Fruit fly (Drosophila melanogaster) whole organism, embryonic: ENCODE measurements around the gene CG13028.

Experiments
- Atf3 ChIP-seq: fragments of 200-800 bp; sonication (Bioruptor generic); optimal IDR thresholded peaks from 3 replicates; lab custom pipeline; 2016; ENCODE audit warnings: missing biosample characterization, missing genetic modification characterization
- BtbVII ChIP-seq: fragments of 200-800 bp; sonication (Bioruptor generic); optimal IDR thresholded peaks from 3 replicates; lab custom pipeline; 2017; ENCODE audit warnings: missing biosample characterization, mild to moderate bottlenecking, missing genetic modification characterization
- CG10209 ChIP-seq: fragments of 200-800 bp; sonication (Bioruptor generic); optimal IDR thresholded peaks from 3 replicates; lab custom pipeline; 2017; ENCODE audit warnings: missing biosample characterization, mild to moderate bottlenecking, missing genetic modification characterization, missing genetic modification reagents
- CG10321 ChIP-seq: fragments of 200-800 bp; sonication (Bioruptor generic); IDR thresholded peaks from 2 replicates; pipeline ENCODE4 v1.3.6; 2022; ENCODE audit warnings: missing biosample characterization, missing genetic modification characterization
- CG10979 ChIP-seq: fragments of 200-800 bp; sonication (Bioruptor generic); optimal IDR thresholded peaks from 2 replicates; lab custom pipeline; 2018; ENCODE audit warnings: missing biosample characterization, mild to moderate bottlenecking, missing genetic modification characterization, moderate library complexity
- CG11560 ChIP-seq: fragments of 200-800 bp; sonication (Bioruptor generic); IDR thresholded peaks from 3 replicates; pipeline ENCODE4 v1.3.6; 2022; ENCODE audit warnings: missing biosample characterization, missing genetic modification characterization
- CG11695 ChIP-seq: fragments of 200-800 bp; sonication (Bioruptor generic); IDR thresholded peaks from 3 replicates; pipeline ENCODE4 v1.3.6; 2022; ENCODE audit warnings: missing biosample characterization, missing genetic modification characterization
- CG13424 ChIP-seq: fragments of 200-800 bp; sonication (Bioruptor generic); optimal IDR thresholded peaks from 2 replicates; lab custom pipeline; 2019; ENCODE audit warnings: missing biosample characterization, mild to moderate bottlenecking, missing genetic modification characterization, moderate library complexity
- CG13775 ChIP-seq: fragments of 200-800 bp; sonication (Bioruptor generic); optimal IDR thresholded peaks from 3 replicates; lab custom pipeline; 2017; ENCODE audit warnings: missing biosample characterization, mild to moderate bottlenecking, missing genetic modification characterization
- CG16863 ChIP-seq: fragments of 200-800 bp; sonication (Bioruptor generic); optimal IDR thresholded peaks from 3 replicates; lab custom pipeline; 2016; ENCODE audit warnings: missing biosample characterization, missing genetic modification characterization
- CG17359 ChIP-seq: fragments of 200-800 bp; sonication (Bioruptor generic); optimal IDR thresholded peaks from 3 replicates; lab custom pipeline; 2018; ENCODE audit warnings: missing biosample characterization, mild to moderate bottlenecking, missing genetic modification characterization, moderate library complexity
- CG1792 ChIP-seq: fragments of 200-800 bp; sonication (Bioruptor generic); optimal IDR thresholded peaks from 2 replicates; lab custom pipeline; 2016; ENCODE audit warnings: missing biosample characterization, missing genetic modification characterization
- CG18476 ChIP-seq: fragments of 200-800 bp; sonication (Bioruptor generic); optimal IDR thresholded peaks from 2 replicates; lab custom pipeline; 2016; ENCODE audit warnings: missing biosample characterization, mild to moderate bottlenecking, missing genetic modification characterization
- CG2712 ChIP-seq: fragments of 200-800 bp; optimal IDR thresholded peaks from 3 replicates; lab custom pipeline; 2019; ENCODE audit warnings: missing biosample characterization, mild to moderate bottlenecking, missing genetic modification characterization, moderate library complexity
- CG30020 ChIP-seq: fragments of 200-800 bp; optimal IDR thresholded peaks from 2 replicates; lab custom pipeline; 2019; ENCODE audit warnings: missing biosample characterization, mild to moderate bottlenecking, missing genetic modification characterization, moderate library complexity
- CG3407 ChIP-seq: fragments of 200-800 bp; sonication (Bioruptor generic); optimal IDR thresholded peaks from 2 replicates; lab custom pipeline; 2018; ENCODE audit warnings: missing biosample characterization, mild to moderate bottlenecking, missing genetic modification characterization
- CG9609 ChIP-seq: fragments of 200-800 bp; sonication (Bioruptor generic); optimal IDR thresholded peaks from 3 replicates; lab custom pipeline; 2016; ENCODE audit warnings: missing biosample characterization, missing genetic modification characterization
- CkIIα-i1 ChIP-seq: fragments of 200-800 bp; sonication (Bioruptor generic); IDR thresholded peaks from 2 replicates; pipeline ENCODE4 v1.3.6; 2022; ENCODE audit warnings: missing biosample characterization, missing genetic modification characterization
- CrebB ChIP-seq: fragments of 200-800 bp; sonication (Bioruptor generic); optimal IDR thresholded peaks from 3 replicates; lab custom pipeline; 2018; ENCODE audit warnings: missing biosample characterization, mild to moderate bottlenecking, missing genetic modification characterization
- Dip2 ChIP-seq: fragments of 200-800 bp; sonication (Bioruptor generic); IDR thresholded peaks from 2 replicates; pipeline ENCODE4 v1.3.6; 2022; ENCODE audit warnings: missing biosample characterization, missing genetic modification characterization
- Dll ChIP-seq: fragments of 200-800 bp; sonication (Bioruptor generic); IDR thresholded peaks from 4 replicates; pipeline ENCODE4 v1.3.6; 2022; ENCODE audit warnings: missing biosample characterization, missing genetic modification characterization; ENCODE audit not compliant: partially characterized antibody
- ERR ChIP-seq: fragments of 200-800 bp; sonication (Bioruptor generic); optimal IDR thresholded peaks from 2 replicates; lab custom pipeline; 2016; ENCODE audit warnings: missing biosample characterization, missing genetic modification characterization
- Ets65A ChIP-seq: fragments of 200-800 bp; sonication (Bioruptor generic); peaks from one replicate; lab custom pipeline; 2016; ENCODE audit warnings: missing biosample characterization, missing genetic modification characterization
- Ets97D ChIP-seq: fragments of 200-800 bp; sonication (Bioruptor generic); optimal IDR thresholded peaks from 3 replicates; lab custom pipeline; 2016; ENCODE audit warnings: missing biosample characterization, missing genetic modification characterization
- Fer1 ChIP-seq: fragments of 200-800 bp; sonication (Bioruptor generic); optimal IDR thresholded peaks from 2 replicates; lab custom pipeline; 2017; ENCODE audit warnings: missing biosample characterization, mild to moderate bottlenecking, missing genetic modification characterization
- Hr78 ChIP-seq, 2 experiments: fragments of 200-800 bp in 1 of 2; fragments of >200 bp in 1 of 2; sonication (Bioruptor generic) in 1 of 2; optimal IDR thresholded peaks; 2 replicates each; lab custom pipeline; 2017 to 2019; ENCODE audit warnings: missing biosample characterization in 2 of 2, missing genetic modification characterization in 2 of 2, mild to moderate bottlenecking in 1 of 2, moderate library complexity in 1 of 2
- Max ChIP-seq: fragments of 200-800 bp; sonication (Bioruptor generic); optimal IDR thresholded peaks from 2 replicates; lab custom pipeline; 2016; ENCODE audit warnings: missing biosample characterization, mild to moderate bottlenecking, missing genetic modification characterization
- Rx ChIP-seq: fragments of 200-800 bp; sonication (Bioruptor generic); IDR thresholded peaks from 2 replicates; pipeline ENCODE4 v1.3.6; 2022; ENCODE audit warnings: missing biosample characterization, missing genetic modification characterization
- Side ChIP-seq: fragments of 200-800 bp; sonication (Bioruptor generic); optimal IDR thresholded peaks from 2 replicates; lab custom pipeline; 2016; ENCODE audit warnings: missing biosample characterization, missing genetic modification characterization
- bab2 ChIP-seq: fragments of 200-800 bp; sonication (Bioruptor generic); optimal IDR thresholded peaks from 2 replicates; lab custom pipeline; 2016; ENCODE audit warnings: missing biosample characterization, missing genetic modification characterization
- br ChIP-seq: fragments of >200 bp; optimal IDR thresholded peaks from 2 replicates; lab custom pipeline; 2017
- cg ChIP-seq: fragments of 200-800 bp; sonication (Bioruptor generic); optimal IDR thresholded peaks from 3 replicates; lab custom pipeline; 2019; ENCODE audit warnings: missing biosample characterization, mild to moderate bottlenecking, missing genetic modification characterization, moderate library complexity
- crc ChIP-seq: fragments of 200-800 bp; sonication (Bioruptor generic); optimal IDR thresholded peaks from 2 replicates; lab custom pipeline; 2016; ENCODE audit warnings: missing biosample characterization, missing genetic modification characterization
- exex ChIP-seq: fragments of 200-800 bp; sonication (Bioruptor generic); optimal IDR thresholded peaks from 4 replicates; lab custom pipeline; 2018; ENCODE audit warnings: missing biosample characterization, mild to moderate bottlenecking, missing genetic modification characterization, moderate library complexity
- gem ChIP-seq: fragments of 200-800 bp; sonication (Bioruptor generic); optimal IDR thresholded peaks from 2 replicates; lab custom pipeline; 2019; ENCODE audit warnings: missing biosample characterization, mild to moderate bottlenecking, missing genetic modification characterization, moderate library complexity
- hb ChIP-seq: fragments of 200-800 bp; sonication (Bioruptor generic); IDR thresholded peaks from 3 replicates; pipeline ENCODE4 v1.3.6; 2022; ENCODE audit warnings: missing biosample characterization, missing genetic modification characterization; ENCODE audit not compliant: partially characterized antibody
- hkb ChIP-seq, 2 experiments: fragments of 200-800 bp in 1 of 2; fragments of >200 bp in 1 of 2; sonication (Bioruptor generic) in 1 of 2; IDR thresholded peaks in 1 of 2; optimal IDR thresholded peaks in 1 of 2; 2 replicates each; pipeline versions ENCODE4 v1.3.6 to Lab custom; 2017 to 2022; ENCODE audit warnings: missing biosample characterization in 1 of 2, missing genetic modification characterization in 1 of 2
- jing ChIP-seq: fragments of 200-800 bp; sonication (Bioruptor generic); optimal IDR thresholded peaks from 2 replicates; lab custom pipeline; 2018; ENCODE audit warnings: missing biosample characterization, mild to moderate bottlenecking, missing genetic modification characterization
- kay ChIP-seq: fragments of 200-800 bp; sonication (Bioruptor generic); optimal IDR thresholded peaks from 2 replicates; lab custom pipeline; 2016; ENCODE audit warnings: missing biosample characterization, missing genetic modification characterization
- p53 ChIP-seq: fragments of 200-800 bp; sonication (Bioruptor generic); optimal IDR thresholded peaks from 2 replicates; lab custom pipeline; 2016; ENCODE audit warnings: missing biosample characterization, missing genetic modification characterization
- scrt ChIP-seq: fragments of 200-800 bp; sonication (Bioruptor generic); optimal IDR thresholded peaks from 2 replicates; lab custom pipeline; 2018; ENCODE audit warnings: missing biosample characterization, mild to moderate bottlenecking, missing genetic modification characterization, moderate library complexity
- sisA ChIP-seq: fragments of 200-800 bp; sonication (Bioruptor generic); IDR thresholded peaks from 2 replicates; pipeline ENCODE4 v1.3.6; 2022; ENCODE audit warnings: missing biosample characterization, missing genetic modification characterization
- sqz ChIP-seq: fragments of 200-800 bp; sonication (Bioruptor generic); optimal IDR thresholded peaks from 3 replicates; lab custom pipeline; 2018; ENCODE audit warnings: missing biosample characterization, mild to moderate bottlenecking, missing genetic modification characterization
- sug ChIP-seq: fragments of 200-800 bp; optimal IDR thresholded peaks from 2 replicates; lab custom pipeline; 2019; ENCODE audit warnings: missing biosample characterization, mild to moderate bottlenecking, missing genetic modification characterization, moderate library complexity
- tio ChIP-seq: fragments of 200-800 bp; sonication (Bioruptor generic); optimal IDR thresholded peaks from 2 replicates; lab custom pipeline; 2017; ENCODE audit warnings: missing biosample characterization, missing genetic modification characterization, inconsistent platforms
- trem ChIP-seq: fragments of 200-800 bp; optimal IDR thresholded peaks from 3 replicates; lab custom pipeline; 2019; ENCODE audit warnings: missing biosample characterization, mild to moderate bottlenecking, missing genetic modification characterization, moderate library complexity
- usp ChIP-seq: fragments of >200 bp; optimal IDR thresholded peaks from 2 replicates; lab custom pipeline; 2017; ENCODE audit warnings: missing biosample characterization, missing genetic modification characterization
- yki ChIP-seq: fragments of >200 bp; optimal IDR thresholded peaks from 3 replicates; lab custom pipeline; 2018
- zen2 ChIP-seq: fragments of 200-800 bp; sonication (Bioruptor generic); IDR thresholded peaks from 3 replicates; pipeline ENCODE4 v1.3.6; 2022; ENCODE audit warnings: missing biosample characterization, missing genetic modification characterization; ENCODE audit not compliant: partially characterized antibody

CG13028 gene

dm6 chr3L:16890650-16891336 lies 32.3 kb upstream of the CG13028 start (continued):
- TF ChIP-seq br (no peak), bab2 (GFP tag; lab: Kevin White, UChicago) (peak; percentile 91), gem (tag; lab: Kevin White, UChicago) (peak; percentile 95), CG2712 (tag; lab: Kevin White, UChicago) (peak; percentile 94), hb (GFP tag; lab: Robert Waterston, UW) (no peak), Ets65A (GFP tag; lab: Kevin White, UChicago) (peak; percentile 96), Ets97D (peak; percentile 42), Rx (peak; percentile 91), p53 (GFP tag; lab: Kevin White, UChicago) (peak; percentile 74), Dll (GFP tag; lab: Robert Waterston, UW) (no peak; the same call in 3 of the 4 replicates), Hr78 (GFP tag; optimal IDR thresholded peaks at IDR 0.05; lab: Kevin White, UChicago) (peak in 1 of 2 experiments; percentile 88), CG10209 (GFP tag; lab: Kevin White, UChicago) (peak; percentile 86), Side (peak; percentile 86), sisA (GFP tag; lab: Robert Waterston, UW) (peak; percentile 95), zen2 (GFP tag; lab: Robert Waterston, UW) (peak; percentile 36; the same call in 1 of the 3 replicates), CG17359 (tag; lab: Kevin White, UChicago) (peak; percentile 93), CG18476 (GFP tag; lab: Kevin White, UChicago) (peak; percentile 78), Max (GFP tag; lab: Kevin White, UChicago) (peak; percentile 67), CG11695 (GFP tag; lab: Robert Waterston, UW) (peak; percentile 90), hkb (optimal IDR thresholded peaks at IDR 0.05; lab: Kevin White, UChicago) (no peak), hkb (GFP tag; IDR thresholded peaks at IDR 0.05; lab: Robert Waterston, UW) (peak; percentile 95), sqz (peak; percentile 84), Atf3 (GFP tag; lab: Kevin White, UChicago) (peak; percentile 78), CG1792 (peak; percentile 77), trem (tag; lab: Kevin White, UChicago) (peak; percentile 84), CG16863 (GFP tag; lab: Kevin White, UChicago) (peak; percentile 91), cg (GFP tag; lab: Kevin White, UChicago) (peak; percentile 72), CG3407 (peak; percentile 91), Dip2 (GFP tag; lab: Robert Waterston, UW) (no peak), usp (GFP tag; lab: Kevin White, UChicago) (no peak), sug (peak; percentile 48), BtbVII (GFP tag; lab: Kevin White, UChicago) (peak; percentile 73), CG13775 (GFP tag; lab: Kevin White, UChicago) (peak; percentile 81), kay (GFP tag; lab: Kevin White, UChicago) (peak; percentile 68), crc (GFP tag; lab: Kevin White, UChicago) (peak; percentile 79), CG11560 (tag; lab: Robert Waterston, UW) (peak; percentile 71; the same call in 2 of the 3 replicates), yki (no peak), CG13424 (tag; lab: Kevin White, UChicago) (peak; percentile 92), Fer1 (GFP tag; lab: Kevin White, UChicago) (peak; percentile 75), CG30020 (tag; lab: Kevin White, UChicago) (peak; percentile 49), CG10979 (tag; lab: Kevin White, UChicago) (peak; percentile 95), CrebB (peak; percentile 78), ERR (GFP tag; lab: Kevin White, UChicago) (peak; percentile 77), tio (GFP tag; lab: Kevin White, UChicago) (peak; percentile 87), CG10321 (no peak), CkIIα-i1 (GFP tag; lab: Robert Waterston, UW) (peak; percentile 70; the same call in 1 of the 2 replicates), jing (peak; percentile 89), exex (tag; lab: Kevin White, UChicago) (peak; percentile 53), scrt (GFP tag; lab: Kevin White, UChicago) (peak; percentile 76), CG9609 (GFP tag; lab: Kevin White, UChicago) (peak; percentile 84)
